Worm (Caenorhabditis elegans): ENCODE results near the gene M199.8.
"Not testable (repeated sequence)": the region's sequence is repeated elsewhere in the genome, so short reads cannot be mapped to it uniquely, and the experiment has no call there.

M199.8 gene

DNA sequence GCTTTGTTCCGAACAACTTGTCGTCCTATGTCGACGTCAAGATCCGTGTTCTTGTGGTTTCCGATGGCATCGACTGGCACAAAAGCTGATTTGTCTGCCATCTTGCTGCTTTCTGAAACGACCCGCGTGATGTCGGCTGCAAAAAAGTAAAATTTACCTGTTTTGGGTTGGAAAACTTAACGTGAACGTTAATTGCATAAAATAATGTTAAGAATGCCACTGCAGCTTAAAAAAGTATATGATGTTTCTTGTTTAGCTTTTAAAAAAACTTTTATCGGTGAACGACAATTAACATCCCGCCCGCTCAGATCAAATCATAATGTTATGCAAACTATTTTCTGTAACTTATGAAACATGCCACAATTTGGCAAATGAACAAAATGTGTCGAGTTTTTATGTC, at the start of gene M199.8:
Gene M199.8 (minus strand): TSS at position 101 of the 400 bp plus-strand sequence.
- TF ChIP-seq lin-32 (GFP tag; optimal IDR thresholded peaks at IDR 0.05); mep-1 (tag; optimal IDR thresholded peaks at IDR 0.05); unc-39 (tag; optimal IDR thresholded peaks at IDR 0.05): not testable (repeated sequence)

DNA sequence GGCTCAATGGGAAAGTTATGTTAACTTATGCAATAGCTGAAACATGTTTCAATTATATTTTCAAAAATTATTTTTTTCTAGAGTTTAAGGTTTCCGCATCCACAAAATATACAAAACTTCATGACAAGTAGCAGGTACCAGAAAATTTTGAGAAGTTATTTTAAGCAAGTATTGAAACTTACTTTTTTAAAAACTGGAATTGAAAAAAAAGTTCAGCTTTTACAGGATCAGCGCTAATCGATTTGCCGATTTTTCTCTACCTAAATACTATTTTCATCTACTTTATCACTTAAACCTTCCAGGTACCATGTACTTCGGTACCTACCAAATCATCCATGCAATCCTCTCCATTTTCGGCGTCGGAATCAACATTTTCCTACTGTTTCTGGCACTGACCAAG, 45.8 kb upstream of the M199.8 start, which contains the start of gene srd-23:
Gene srd-23 (plus strand): TSS at position 301 of the 400 bp plus-strand sequence.
- no peak for TF ChIP-seq cnd-1 (tag; optimal IDR thresholded peaks at IDR 0.05)
- no peak for TF ChIP-seq snpc-4 (tag; optimal IDR thresholded peaks at IDR 0.05)
- TF ChIP-seq unc-62 (GFP tag; optimal IDR thresholded peaks at IDR 0.05): no peak
- TF ChIP-seq bed-3 (GFP tag; optimal IDR thresholded peaks at IDR 0.05): no peak
- TF ChIP-seq lin-13 (tag; optimal IDR thresholded peaks at IDR 0.05): no peak
- no peak for TF ChIP-seq nhr-237 (tag; optimal IDR thresholded peaks at IDR 0.05)
- TF ChIP-seq lin-32 (GFP tag; optimal IDR thresholded peaks at IDR 0.05): no peak
- no peak for TF ChIP-seq ceh-43 (GFP tag; optimal IDR thresholded peaks at IDR 0.05)
- no peak for TF ChIP-seq nhr-76 (tag; optimal IDR thresholded peaks at IDR 0.05)
- TF ChIP-seq mep-1 (tag; optimal IDR thresholded peaks at IDR 0.05): no peak
- TF ChIP-seq nhr-12 (tag; optimal IDR thresholded peaks at IDR 0.05): no peak
- no peak for TF ChIP-seq zip-8 (tag; optimal IDR thresholded peaks at IDR 0.05)
- TF ChIP-seq elt-3 (tag; optimal IDR thresholded peaks at IDR 0.05): no peak
- TF ChIP-seq sem-2 (GFP tag; optimal IDR thresholded peaks at IDR 0.05): no peak
- no peak for TF ChIP-seq ztf-11 (tag; optimal IDR thresholded peaks at IDR 0.05)
- no peak for TF ChIP-seq sptf-1 (tag; optimal IDR thresholded peaks at IDR 0.05)
- TF ChIP-seq pha-4 (tag; optimal IDR thresholded peaks at IDR 0.05): no peak
- no peak for TF ChIP-seq tbx-8 (GFP tag; optimal IDR thresholded peaks at IDR 0.05)
- TF ChIP-seq flh-1 (GFP tag; optimal IDR thresholded peaks at IDR 0.05): no peak
- TF ChIP-seq hlh-1 (tag; optimal IDR thresholded peaks at IDR 0.05): no peak

- TF ChIP-seq nhr-237 (tag; optimal IDR thresholded peaks at IDR 0.05): no peak
- no peak for TF ChIP-seq elt-1 (tag; optimal IDR thresholded peaks at IDR 0.05; ENCODE audit: borderline replicate concordance, insufficient read depth)
- no peak for TF ChIP-seq drap-1 (GFP tag; optimal IDR thresholded peaks at IDR 0.05)
- no peak for TF ChIP-seq unc-39 (tag; optimal IDR thresholded peaks at IDR 0.05)
- no peak for TF ChIP-seq nhr-12 (tag; optimal IDR thresholded peaks at IDR 0.05)
- TF ChIP-seq elt-3 (tag; optimal IDR thresholded peaks at IDR 0.05): no peak
- TF ChIP-seq tbx-8 (GFP tag; optimal IDR thresholded peaks at IDR 0.05): no peak
- TF ChIP-seq sptf-1 (tag; optimal IDR thresholded peaks at IDR 0.05): no peak
- TF ChIP-seq ces-1 (GFP tag; optimal IDR thresholded peaks at IDR 0.05): no peak
- TF ChIP-seq flh-1 (GFP tag; optimal IDR thresholded peaks at IDR 0.05): no peak
- no peak for TF ChIP-seq unc-62 (GFP tag; optimal IDR thresholded peaks at IDR 0.05)
- TF ChIP-seq ceh-83 (GFP tag; optimal IDR thresholded peaks at IDR 0.05): no peak
Measured at ce11 chrIV:15175487-15176128, 41.8 kb upstream of the M199.8 start, which contains the start of gene Y40H7A.4. TSS of gene Y40H7A.4 (minus strand) at chrIV:15175537.

DNA sequence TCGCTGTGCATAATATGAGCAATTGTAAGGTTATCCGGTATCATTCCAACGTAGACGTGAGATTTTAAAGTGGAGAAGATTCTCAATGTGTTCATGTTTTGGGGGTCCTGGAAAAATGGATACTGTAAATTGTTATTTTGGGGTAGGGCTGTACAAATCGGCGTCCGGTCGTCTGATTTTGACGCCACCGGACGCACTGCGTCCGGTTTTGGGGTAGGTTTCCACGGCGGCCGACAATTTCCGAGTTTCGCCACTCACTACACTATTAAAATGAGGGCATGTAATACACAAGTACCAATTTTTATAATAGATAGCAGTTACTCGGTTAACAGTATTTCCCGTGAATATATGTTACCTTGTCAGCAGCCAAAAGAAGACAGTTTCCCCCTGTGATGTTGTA, 34.6 kb upstream of the M199.8 start:
- TF ChIP-seq bed-3 (GFP tag; optimal IDR thresholded peaks at IDR 0.05): no peak
- no peak for TF ChIP-seq nhr-12 (tag; optimal IDR thresholded peaks at IDR 0.05)
- no peak for TF ChIP-seq ces-1 (GFP tag; optimal IDR thresholded peaks at IDR 0.05)
- no peak for TF ChIP-seq nhr-237 (tag; optimal IDR thresholded peaks at IDR 0.05)
- TF ChIP-seq mep-1 (tag; optimal IDR thresholded peaks at IDR 0.05): no peak
- TF ChIP-seq sem-2 (GFP tag; optimal IDR thresholded peaks at IDR 0.05): no peak
- TF ChIP-seq drap-1 (GFP tag; optimal IDR thresholded peaks at IDR 0.05): no peak
- TF ChIP-seq blmp-1 (tag; optimal IDR thresholded peaks at IDR 0.05): no peak
- TF ChIP-seq lsy-2 (tag; optimal IDR thresholded peaks at IDR 0.05): no peak
- no peak for TF ChIP-seq ceh-43 (GFP tag; optimal IDR thresholded peaks at IDR 0.05)
- TF ChIP-seq nhr-2 (tag; optimal IDR thresholded peaks at IDR 0.05): no peak
- TF ChIP-seq ceh-83 (GFP tag; optimal IDR thresholded peaks at IDR 0.05): no peak
- TF ChIP-seq elt-3 (tag; optimal IDR thresholded peaks at IDR 0.05): no peak
- no peak for TF ChIP-seq snpc-4 (tag; optimal IDR thresholded peaks at IDR 0.05)

- TF ChIP-seq mep-1 (tag; optimal IDR thresholded peaks at IDR 0.05) (no peak), M03D4.4 (tag; optimal IDR thresholded peaks at IDR 0.05) (no peak), nhr-237 (tag; optimal IDR thresholded peaks at IDR 0.05) (no peak), blmp-1 (tag; optimal IDR thresholded peaks at IDR 0.05) (no peak), nhr-12 (tag; optimal IDR thresholded peaks at IDR 0.05) (no peak), lin-32 (GFP tag; optimal IDR thresholded peaks at IDR 0.05) (no peak), cnd-1 (tag; optimal IDR thresholded peaks at IDR 0.05) (no peak), zip-8 (tag; optimal IDR thresholded peaks at IDR 0.05) (no peak), pha-4 (tag; optimal IDR thresholded peaks at IDR 0.05) (no peak), nhr-28 (tag; optimal IDR thresholded peaks at IDR 0.05) (no peak), mls-2 (tag; optimal IDR thresholded peaks at IDR 0.05) (no peak), tbx-8 (GFP tag; optimal IDR thresholded peaks at IDR 0.05) (no peak), ham-2 (GFP tag; optimal IDR thresholded peaks at IDR 0.05) (no peak), flh-1 (GFP tag; optimal IDR thresholded peaks at IDR 0.05) (no peak), ceh-43 (GFP tag; optimal IDR thresholded peaks at IDR 0.05) (no peak), sptf-1 (tag; optimal IDR thresholded peaks at IDR 0.05) (no peak)
Measured at ce11 chrIV:15165602-15166001, 31.8 kb upstream of the M199.8 start.
